Fruit fly (Drosophila melanogaster) whole organism, embryonic: Measurements from ENCODE around the gene CG13984.

Source experiments
- Atf3 ChIP-seq: fragments of 200-800 bp; sonication (Bioruptor generic); optimal IDR thresholded peaks from 3 replicates; lab custom pipeline; 2016; ENCODE audit warnings: missing biosample characterization, missing genetic modification characterization
- B-H2 ChIP-seq: fragments of 200-800 bp; sonication (Bioruptor generic); optimal IDR thresholded peaks from 2 replicates; lab custom pipeline; 2018; ENCODE audit warnings: missing biosample characterization, mild to moderate bottlenecking, missing genetic modification characterization
- CG10274 ChIP-seq: fragments of 200-800 bp; sonication (Bioruptor generic); optimal IDR thresholded peaks from 3 replicates; lab custom pipeline; 2017; ENCODE audit warnings: missing biosample characterization, mild to moderate bottlenecking, missing genetic modification characterization
- CG11093 ChIP-seq: fragments of 200-800 bp; sonication (Bioruptor generic); IDR thresholded peaks from 3 replicates; pipeline ENCODE4 v1.3.6; 2022; ENCODE audit warnings: missing biosample characterization, missing genetic modification characterization
- CG11560 ChIP-seq: fragments of 200-800 bp; sonication (Bioruptor generic); IDR thresholded peaks from 3 replicates; pipeline ENCODE4 v1.3.6; 2022; ENCODE audit warnings: missing biosample characterization, missing genetic modification characterization
- CG11695 ChIP-seq: fragments of 200-800 bp; sonication (Bioruptor generic); IDR thresholded peaks from 3 replicates; pipeline ENCODE4 v1.3.6; 2022; ENCODE audit warnings: missing biosample characterization, missing genetic modification characterization
- CG14050 ChIP-seq: fragments of 200-800 bp; sonication (Bioruptor generic); IDR thresholded peaks from 3 replicates; pipeline ENCODE4 v1.3.6; 2022; ENCODE audit warnings: missing biosample characterization, missing genetic modification characterization
- CG15011 ChIP-seq: fragments of 200-800 bp; sonication (Bioruptor generic); optimal IDR thresholded peaks from 3 replicates; lab custom pipeline; 2018; ENCODE audit warnings: missing biosample characterization, mild to moderate bottlenecking, missing genetic modification characterization
- CG15073 ChIP-seq: fragments of 200-800 bp; sonication (Bioruptor generic); optimal IDR thresholded peaks from 2 replicates; lab custom pipeline; 2016; ENCODE audit warnings: missing biosample characterization, missing genetic modification characterization
- CG15601 ChIP-seq: fragments of 200-800 bp; sonication (Bioruptor generic); optimal IDR thresholded peaks from 3 replicates; lab custom pipeline; 2019; ENCODE audit warnings: missing biosample characterization, mild to moderate bottlenecking, missing genetic modification characterization, moderate library complexity
- CG1603 ChIP-seq: fragments of 200-800 bp; sonication (Bioruptor generic); optimal IDR thresholded peaks from 2 replicates; lab custom pipeline; 2019; ENCODE audit warnings: missing biosample characterization, mild to moderate bottlenecking, missing genetic modification characterization, moderate library complexity
- CG1647 ChIP-seq: fragments of 200-800 bp; sonication (Bioruptor generic); optimal IDR thresholded peaks from 3 replicates; lab custom pipeline; 2016; ENCODE audit warnings: missing biosample characterization, missing genetic modification characterization
- CG17385 ChIP-seq: fragments of 200-800 bp; sonication (Bioruptor generic); optimal IDR thresholded peaks from 3 replicates; lab custom pipeline; 2018; ENCODE audit warnings: missing biosample characterization, mild to moderate bottlenecking, missing genetic modification characterization
- CG18619 ChIP-seq: fragments of 200-800 bp; sonication (Bioruptor generic); optimal IDR thresholded peaks from 3 replicates; lab custom pipeline; 2017; ENCODE audit warnings: missing biosample characterization, mild to moderate bottlenecking, missing genetic modification characterization
- CG3065 ChIP-seq: fragments of 200-800 bp; sonication (Bioruptor generic); optimal IDR thresholded peaks from 2 replicates; lab custom pipeline; 2016; ENCODE audit warnings: missing biosample characterization, missing genetic modification characterization
- CG3163 ChIP-seq: fragments of 200-800 bp; sonication (Bioruptor generic); optimal IDR thresholded peaks from 3 replicates; lab custom pipeline; 2016; ENCODE audit warnings: missing biosample characterization, missing genetic modification characterization
- CG6654 ChIP-seq: fragments of 200-800 bp; sonication (Bioruptor generic); optimal IDR thresholded peaks from 2 replicates; lab custom pipeline; 2017; ENCODE audit warnings: missing biosample characterization, mild to moderate bottlenecking, missing genetic modification characterization
- CG6683 ChIP-seq: fragments of 200-800 bp; sonication (Bioruptor generic); optimal IDR thresholded peaks from 2 replicates; lab custom pipeline; 2017; ENCODE audit warnings: missing biosample characterization, mild to moderate bottlenecking, missing genetic modification characterization, missing genetic modification reagents
- CG7786 ChIP-seq: fragments of 200-800 bp; sonication (Bioruptor generic); optimal IDR thresholded peaks from 2 replicates; lab custom pipeline; 2016; ENCODE audit warnings: missing biosample characterization, missing genetic modification characterization
- CG7839 ChIP-seq: fragments of 200-800 bp; sonication (Bioruptor generic); optimal IDR thresholded peaks from 3 replicates; lab custom pipeline; 2018; ENCODE audit warnings: missing biosample characterization, mild to moderate bottlenecking, missing genetic modification characterization, moderate library complexity
- CG7963 ChIP-seq: fragments of 200-800 bp; sonication (Bioruptor generic); IDR thresholded peaks from 3 replicates; pipeline ENCODE4 v1.3.6; 2022; ENCODE audit warnings: missing biosample characterization, missing genetic modification characterization; ENCODE audit not compliant: partially characterized antibody
- CG8089 ChIP-seq: fragments of 200-800 bp; sonication (Bioruptor generic); optimal IDR thresholded peaks from 3 replicates; lab custom pipeline; 2016; ENCODE audit warnings: missing biosample characterization, missing genetic modification characterization
- CG8924 ChIP-seq: fragments of 200-800 bp; optimal IDR thresholded peaks from 3 replicates; lab custom pipeline; 2019; ENCODE audit warnings: missing biosample characterization, mild to moderate bottlenecking, missing genetic modification characterization, moderate library complexity
- CG9876 ChIP-seq: fragments of 200-800 bp; sonication (Bioruptor generic); optimal IDR thresholded peaks from 2 replicates; lab custom pipeline; 2016; ENCODE audit warnings: missing biosample characterization, missing genetic modification characterization
- Doc3 ChIP-seq: fragments of 200-800 bp; sonication (Bioruptor generic); IDR thresholded peaks from 3 replicates; pipeline ENCODE4 v1.3.6; 2022; ENCODE audit warnings: missing biosample characterization, missing genetic modification characterization; ENCODE audit not compliant: partially characterized antibody
- HLHmδ ChIP-seq: fragments of 200-800 bp; sonication (Bioruptor generic); optimal IDR thresholded peaks from 2 replicates; lab custom pipeline; 2018; ENCODE audit warnings: missing biosample characterization, mild to moderate bottlenecking, missing genetic modification characterization, moderate library complexity
- Hsf ChIP-seq: fragments of 200-800 bp; sonication (Bioruptor generic); optimal IDR thresholded peaks from 3 replicates; lab custom pipeline; 2016; ENCODE audit warnings: missing biosample characterization, missing genetic modification characterization
- Lpt ChIP-seq: fragments of >200 bp; optimal IDR thresholded peaks from 2 replicates; lab custom pipeline; 2018; ENCODE audit warnings: missing biosample characterization, missing genetic modification characterization
- NK7.1 ChIP-seq: fragments of 200-800 bp; sonication (Bioruptor generic); optimal IDR thresholded peaks from 3 replicates; lab custom pipeline; 2016; ENCODE audit warnings: missing biosample characterization, missing genetic modification characterization
- Trl ChIP-seq, 3 experiments: fragments of >200 bp in 2 of 3; fragments of 200-800 bp in 1 of 3; sonication (Bioruptor generic) in 1 of 3; optimal IDR thresholded peaks; 2 replicates in 1 of 3; 3 replicates in 2 of 3; lab custom pipeline; 2016 to 2017; ENCODE audit warnings: missing biosample characterization in 1 of 3, missing genetic modification characterization in 1 of 3
- ac ChIP-seq: fragments of 200-800 bp; sonication (Bioruptor generic); optimal IDR thresholded peaks from 3 replicates; lab custom pipeline; 2017; ENCODE audit warnings: missing biosample characterization, mild to moderate bottlenecking, missing genetic modification characterization
- aop ChIP-seq: fragments of 200-800 bp; sonication (Bioruptor generic); IDR thresholded peaks from 2 replicates; pipeline ENCODE4 v1.3.6; 2022; ENCODE audit warnings: missing biosample characterization, missing genetic modification characterization
- cas ChIP-seq: fragments of 200-800 bp; sonication (Bioruptor generic); IDR thresholded peaks from 2 replicates; pipeline ENCODE4 v1.3.6; 2022; ENCODE audit warnings: missing biosample characterization, missing genetic modification characterization
- dati ChIP-seq: fragments of 200-800 bp; sonication (Bioruptor generic); IDR thresholded peaks from 2 replicates; pipeline ENCODE4 v1.3.6; 2022; ENCODE audit warnings: missing biosample characterization, missing genetic modification characterization
- dm ChIP-seq: fragments of 200-800 bp; sonication (Bioruptor generic); optimal IDR thresholded peaks from 3 replicates; lab custom pipeline; 2016; ENCODE audit warnings: missing biosample characterization, missing genetic modification characterization
- emc ChIP-seq: fragments of 200-800 bp; sonication (Bioruptor generic); optimal IDR thresholded peaks from 2 replicates; lab custom pipeline; 2016; ENCODE audit warnings: missing biosample characterization, missing genetic modification characterization
- fd3F ChIP-seq: fragments of 200-800 bp; sonication (Bioruptor generic); optimal IDR thresholded peaks from 2 replicates; lab custom pipeline; 2018; ENCODE audit warnings: missing biosample characterization, mild to moderate bottlenecking, missing genetic modification characterization, moderate library complexity
- fu2 ChIP-seq: fragments of 200-800 bp; sonication (Bioruptor generic); optimal IDR thresholded peaks from 2 replicates; lab custom pipeline; 2016; ENCODE audit warnings: missing biosample characterization, missing genetic modification characterization
- grn ChIP-seq: fragments of 200-800 bp; sonication (Bioruptor generic); optimal IDR thresholded peaks from 3 replicates; lab custom pipeline; 2017; ENCODE audit warnings: missing biosample characterization, missing genetic modification characterization
- ind ChIP-seq: fragments of 200-800 bp; sonication (Bioruptor generic); optimal IDR thresholded peaks from 3 replicates; lab custom pipeline; 2016; ENCODE audit warnings: missing biosample characterization, missing genetic modification characterization
- org-1 ChIP-seq: fragments of 200-800 bp; sonication (Bioruptor generic); optimal IDR thresholded peaks from 2 replicates; lab custom pipeline; 2017; ENCODE audit warnings: missing biosample characterization, missing genetic modification characterization
- otp ChIP-seq: fragments of 200-800 bp; sonication (Bioruptor generic); IDR thresholded peaks from 3 replicates; pipeline ENCODE4, ENCODE4 v1.3.6; 2022; ENCODE audit warnings: missing biosample characterization, missing genetic modification characterization
- pzg ChIP-seq: fragments of 200-800 bp; sonication (Bioruptor generic); optimal IDR thresholded peaks from 3 replicates; lab custom pipeline; 2018; ENCODE audit warnings: missing biosample characterization, mild to moderate bottlenecking, missing genetic modification characterization, moderate library complexity
- slou ChIP-seq: fragments of 200-800 bp; sonication (Bioruptor generic); optimal IDR thresholded peaks from 3 replicates; lab custom pipeline; 2016; ENCODE audit warnings: missing biosample characterization, missing genetic modification characterization
- so ChIP-seq: fragments of 200-800 bp; sonication (Bioruptor generic); IDR thresholded peaks from 3 replicates; pipeline ENCODE4 v1.3.6; 2022; ENCODE audit warnings: missing biosample characterization, missing genetic modification characterization
- stc ChIP-seq: fragments of 200-800 bp; sonication (Bioruptor generic); IDR thresholded peaks from 2 replicates; pipeline ENCODE4 v1.3.6; 2022; ENCODE audit warnings: missing biosample characterization, missing genetic modification characterization
- tgo ChIP-seq: fragments of 200-800 bp; sonication (Bioruptor generic); IDR thresholded peaks from 3 replicates; pipeline ENCODE4 v1.3.6; 2022; ENCODE audit warnings: missing biosample characterization, missing genetic modification characterization
- tna ChIP-seq: fragments of 200-800 bp; sonication (Bioruptor generic); IDR thresholded peaks from 2 replicates; pipeline ENCODE4 v1.3.6; 2022; ENCODE audit warnings: missing biosample characterization, missing genetic modification characterization; ENCODE audit not compliant: partially characterized antibody
- zen2 ChIP-seq: fragments of 200-800 bp; sonication (Bioruptor generic); IDR thresholded peaks from 3 replicates; pipeline ENCODE4 v1.3.6; 2022; ENCODE audit warnings: missing biosample characterization, missing genetic modification characterization; ENCODE audit not compliant: partially characterized antibody

The CG13984 gene

dm6 chr2L:6350984-6351808, 42.6 kb downstream of the CG13984 start, which contains the start of gene CG9498 (continued):
- TF ChIP-seq fu2 (peak; percentile 24), fd3F (peak; percentile 76), pzg (GFP tag; lab: Kevin White, UChicago) (peak; percentile 1), Doc3 (GFP tag; lab: Robert Waterston, UW) (no peak), CG14050 (GFP tag; lab: Robert Waterston, UW) (peak; percentile 61; the same call in 2 of the 3 replicates), emc (no peak), ind (GFP tag; lab: Kevin White, UChicago) (peak; percentile 75), CG11560 (peak; percentile 38; the same call in 1 of the 3 replicates), CG8089 (no peak), CG15011 (GFP tag; lab: Kevin White, UChicago) (peak; percentile 87), CG9876 (GFP tag; lab: Kevin White, UChicago) (no peak), aop (GFP tag; lab: Robert Waterston, UW) (no peak), CG6654 (peak; percentile 58), slou (peak; percentile 68), HLHmδ (GFP tag; lab: Kevin White, UChicago) (no peak), Lpt (GFP tag; lab: Kevin White, UChicago) (no peak), CG15073 (no peak), NK7.1 (GFP tag; lab: Kevin White, UChicago) (peak; percentile 7), CG8924 (tag; lab: Kevin White, UChicago) (peak; percentile 88), CG3065 (GFP tag; lab: Kevin White, UChicago) (no peak), CG1603 (no peak), dati (GFP tag; lab: Robert Waterston, UW) (no peak), tgo (GFP tag; lab: Robert Waterston, UW) (peak; percentile 70; the same call in 2 of the 3 replicates), ac (GFP tag; lab: Kevin White, UChicago) (no peak), dm (no peak), CG11093 (peak; percentile 40; the same call in 1 of the 3 replicates), Hsf (GFP tag; lab: Kevin White, UChicago) (no peak), CG11695 (GFP tag; lab: Robert Waterston, UW) (peak; percentile 96), zen2 (GFP tag; lab: Robert Waterston, UW) (no peak), CG1647 (GFP tag; lab: Kevin White, UChicago) (no peak), org-1 (peak; percentile 81), so (GFP tag; lab: Robert Waterston, UW) (peak; percentile 79), cas (GFP tag; lab: Robert Waterston, UW) (peak; percentile 86), CG7839 (peak; percentile 93), CG18619 (GFP tag; lab: Kevin White, UChicago) (peak; percentile 77), B-H2 (GFP tag; lab: Kevin White, UChicago) (peak; percentile 76), otp (no peak), Atf3 (GFP tag; lab: Kevin White, UChicago) (no peak), CG17385 (GFP tag; lab: Kevin White, UChicago) (peak; percentile 86), CG3163 (GFP tag; lab: Kevin White, UChicago) (no peak), CG10274 (peak; percentile 72), grn (GFP tag; lab: Kevin White, UChicago) (peak; percentile 92), CG7963 (GFP tag; lab: Robert Waterston, UW) (no peak), tna (GFP tag; lab: Robert Waterston, UW) (no peak), Trl (optimal IDR thresholded peaks at IDR 0.05; lab: Kevin White, UChicago) (no peak), Trl (GFP tag; optimal IDR thresholded peaks at IDR 0.05; lab: Kevin White, UChicago) (no peak), CG6683 (GFP tag; lab: Kevin White, UChicago) (peak; percentile 83), CG7786 (GFP tag; lab: Kevin White, UChicago) (peak; percentile 27), stc (GFP tag; lab: Robert Waterston, UW) (peak; percentile 84), CG15601 (tag; lab: Kevin White, UChicago) (peak; percentile 35)
